Worm (Caenorhabditis elegans) whole organism, L4 larva: ENCODE data around the gene F57G4.11.

Experiments used
- Y48G9A.11 ChIP-seq: fragments of 200-800 bp; sonication (Bioruptor generic); IDR thresholded peaks from 2 replicates; pipeline ENCODE4 v1.3.6; 2022; ENCODE audit warnings: missing genetic modification reagents, missing genetic modification characterization, missing compliant biosample characterization
- ceh-82 ChIP-seq: sonication (generic microtip); optimal IDR thresholded peaks from 2 replicates; lab custom pipeline; 2017; ENCODE audit warnings: missing biosample characterization, missing genetic modification characterization
- daf-12 ChIP-seq: fragments of 150-350 bp; optimal IDR thresholded peaks from 2 replicates; lab custom pipeline; 2014; ENCODE audit warnings: missing biosample characterization, missing genetic modification reagents, missing genetic modification characterization
- dve-1 ChIP-seq: sonication (generic microtip); optimal IDR thresholded peaks from 2 replicates; lab custom pipeline; 2017; ENCODE audit warnings: antibody characterized with exemption, mild to moderate bottlenecking, missing genetic modification characterization, missing compliant biosample characterization; ENCODE audit not compliant: insufficient read depth
- fkh-10 ChIP-seq: fragments of 150-350 bp; optimal IDR thresholded peaks from 2 replicates; lab custom pipeline; 2014; ENCODE audit warnings: missing biosample characterization, missing genetic modification reagents, missing genetic modification characterization
- nhr-237 ChIP-seq: sonication (generic microtip); optimal IDR thresholded peaks from 2 replicates; lab custom pipeline; 2017; ENCODE audit warnings: missing biosample characterization, missing genetic modification characterization
- set-16 ChIP-seq: fragments of 200-800 bp; sonication (Bioruptor generic); IDR thresholded peaks from 2 replicates; pipeline ENCODE4 v1.3.6; 2022; ENCODE audit warnings: missing genetic modification reagents, missing genetic modification characterization, missing compliant biosample characterization
- tra-1 ChIP-seq: fragments of 200-800 bp; sonication (Bioruptor generic); IDR thresholded peaks from 2 replicates; pipeline ENCODE4 v1.3.6; 2022; ENCODE audit warnings: missing genetic modification reagents, missing genetic modification characterization, missing compliant biosample characterization

- TF ChIP-seq ceh-82 (tag; lab: Kevin White, UChicago) (no peak), dve-1 (tag; lab: Kevin White, UChicago) (no peak), daf-12 (no peak), Y48G9A.11 (no peak), nhr-237 (no peak), fkh-10 (GFP tag; lab: Kevin White, UChicago) (no peak), set-16 (GFP tag; lab: Robert Waterston, UW) (no peak), tra-1 (GFP tag; lab: Robert Waterston, UW) (no peak)
Observed at ce11 chrV:17624906-17625305, at the start of gene F57G4.11.
